Fruit fly (Drosophila melanogaster) whole organism, embryonic: ENCODE results near the gene CG3337.

Experiments used
- Aef1 ChIP-seq: fragments of 200-800 bp; sonication (Bioruptor generic); IDR thresholded peaks from 3 replicates; pipeline ENCODE4 v1.3.6; 2022; ENCODE audit warnings: missing biosample characterization, missing genetic modification characterization
- CG12659 ChIP-seq: fragments of 200-800 bp; sonication (Bioruptor generic); optimal IDR thresholded peaks from 3 replicates; lab custom pipeline; 2017; ENCODE audit warnings: mild to moderate bottlenecking, missing biosample characterization, missing genetic modification reagents, missing genetic modification characterization
- CG12769 ChIP-seq: fragments of 200-800 bp; sonication (Bioruptor generic); optimal IDR thresholded peaks from 2 replicates; lab custom pipeline; 2019; ENCODE audit warnings: missing biosample characterization, mild to moderate bottlenecking, missing genetic modification characterization, moderate library complexity
- CG12942 ChIP-seq: fragments of 200-800 bp; sonication (Bioruptor generic); optimal IDR thresholded peaks from 3 replicates; lab custom pipeline; 2016; ENCODE audit warnings: missing biosample characterization, missing genetic modification characterization
- CG14014 ChIP-seq: fragments of 200-800 bp; sonication (Bioruptor generic); IDR thresholded peaks from 2 replicates; pipeline ENCODE4 v1.3.6; 2022; ENCODE audit warnings: missing biosample characterization, missing genetic modification characterization
- CG18476 ChIP-seq: fragments of 200-800 bp; sonication (Bioruptor generic); optimal IDR thresholded peaks from 2 replicates; lab custom pipeline; 2016; ENCODE audit warnings: missing biosample characterization, mild to moderate bottlenecking, missing genetic modification characterization
- CG2120 ChIP-seq: fragments of 200-800 bp; sonication (Bioruptor generic); optimal IDR thresholded peaks from 3 replicates; lab custom pipeline; 2016; ENCODE audit warnings: missing biosample characterization, missing genetic modification characterization
- CG30403 ChIP-seq: fragments of 200-800 bp; sonication (Bioruptor generic); optimal IDR thresholded peaks from 3 replicates; lab custom pipeline; 2016; ENCODE audit warnings: missing biosample characterization, missing genetic modification characterization
- CG30431 ChIP-seq: fragments of 200-800 bp; sonication (Bioruptor generic); optimal IDR thresholded peaks from 2 replicates; lab custom pipeline; 2017; ENCODE audit warnings: missing biosample characterization, missing genetic modification characterization
- CG33213 ChIP-seq: fragments of 200-800 bp; sonication (Bioruptor generic); optimal IDR thresholded peaks from 3 replicates; lab custom pipeline; 2016; ENCODE audit warnings: missing biosample characterization, missing genetic modification characterization
- CG34224 ChIP-seq: fragments of 200-800 bp; sonication (Bioruptor generic); IDR thresholded peaks from 3 replicates; pipeline ENCODE4 v1.3.6; 2022; ENCODE audit warnings: missing biosample characterization, missing genetic modification characterization; ENCODE audit not compliant: partially characterized antibody
- CG3847 ChIP-seq: fragments of 200-800 bp; sonication (Bioruptor generic); IDR thresholded peaks from 2 replicates; pipeline ENCODE4 v1.3.6; 2022; ENCODE audit warnings: missing biosample characterization, missing genetic modification characterization
- CG4820 ChIP-seq: fragments of 200-800 bp; sonication (Bioruptor generic); optimal IDR thresholded peaks from 3 replicates; lab custom pipeline; 2016; ENCODE audit warnings: missing biosample characterization, missing genetic modification characterization
- CG6854 ChIP-seq: fragments of 200-800 bp; sonication (Bioruptor generic); optimal IDR thresholded peaks from 3 replicates; lab custom pipeline; 2017; ENCODE audit warnings: missing biosample characterization, mild to moderate bottlenecking, missing genetic modification characterization
- CG8359 ChIP-seq: fragments of 200-800 bp; sonication (Bioruptor generic); optimal IDR thresholded peaks from 2 replicates; lab custom pipeline; 2017; ENCODE audit warnings: missing biosample characterization, mild to moderate bottlenecking, missing genetic modification characterization, borderline replicate concordance
- Dad ChIP-seq: fragments of 200-800 bp; sonication (Bioruptor generic); optimal IDR thresholded peaks from 3 replicates; lab custom pipeline; 2016; ENCODE audit warnings: missing biosample characterization, missing genetic modification characterization
- Deaf1 ChIP-seq: fragments of 200-800 bp; optimal IDR thresholded peaks from 3 replicates; lab custom pipeline; 2019; ENCODE audit warnings: missing biosample characterization, mild to moderate bottlenecking, missing genetic modification characterization, moderate library complexity
- Dfd ChIP-seq, 2 experiments: fragments of >200 bp; optimal IDR thresholded peaks; 2 replicates each; lab custom pipeline; 2017; ENCODE audit warnings: missing biosample characterization in 2 of 2, missing genetic modification characterization in 2 of 2
- Dip2 ChIP-seq: fragments of 200-800 bp; sonication (Bioruptor generic); IDR thresholded peaks from 2 replicates; pipeline ENCODE4 v1.3.6; 2022; ENCODE audit warnings: missing biosample characterization, missing genetic modification characterization
- Fer1 ChIP-seq: fragments of 200-800 bp; sonication (Bioruptor generic); optimal IDR thresholded peaks from 2 replicates; lab custom pipeline; 2017; ENCODE audit warnings: missing biosample characterization, mild to moderate bottlenecking, missing genetic modification characterization
- Fer3 ChIP-seq: fragments of 200-800 bp; sonication (Bioruptor generic); optimal IDR thresholded peaks from 2 replicates; lab custom pipeline; 2018; ENCODE audit warnings: missing biosample characterization, mild to moderate bottlenecking, missing genetic modification characterization, moderate library complexity
- H2.0 ChIP-seq: fragments of 200-800 bp; sonication (Bioruptor generic); IDR thresholded peaks from 2 replicates; pipeline ENCODE4 v1.3.6; 2022; ENCODE audit warnings: missing biosample characterization, missing genetic modification characterization
- HLHmδ ChIP-seq: fragments of 200-800 bp; sonication (Bioruptor generic); optimal IDR thresholded peaks from 2 replicates; lab custom pipeline; 2018; ENCODE audit warnings: missing biosample characterization, mild to moderate bottlenecking, missing genetic modification characterization, moderate library complexity
- Hmx ChIP-seq: fragments of 200-800 bp; sonication (Bioruptor generic); optimal IDR thresholded peaks from 2 replicates; lab custom pipeline; 2016; ENCODE audit warnings: missing biosample characterization, missing genetic modification characterization
- NFAT ChIP-seq: fragments of 200-800 bp; sonication (Bioruptor generic); IDR thresholded peaks from 2 replicates; pipeline ENCODE4 v1.3.6; 2022; ENCODE audit warnings: missing biosample characterization, missing genetic modification characterization
- Nf-YA ChIP-seq: fragments of 200-800 bp; sonication (Bioruptor generic); IDR thresholded peaks from 2 replicates; pipeline ENCODE4 v1.3.6; 2022; ENCODE audit warnings: missing biosample characterization, missing genetic modification characterization
- Pdp1 ChIP-seq, 2 experiments: fragments of 200-800 bp; sonication (Bioruptor generic); optimal IDR thresholded peaks; 3 replicates each; lab custom pipeline; 2016; ENCODE audit warnings: missing biosample characterization in 2 of 2, missing genetic modification characterization in 2 of 2, mild to moderate bottlenecking in 1 of 2, moderate library complexity in 1 of 2
- Sox102F ChIP-seq: fragments of 200-800 bp; sonication (Bioruptor generic); optimal IDR thresholded peaks from 2 replicates; lab custom pipeline; 2018; ENCODE audit warnings: missing biosample characterization, mild to moderate bottlenecking, missing genetic modification characterization, moderate library complexity
- Sry-δ ChIP-seq: fragments of 200-800 bp; sonication (Bioruptor generic); optimal IDR thresholded peaks from 2 replicates; lab custom pipeline; 2016; ENCODE audit warnings: missing biosample characterization, missing genetic modification characterization
- ato ChIP-seq: fragments of 200-800 bp; sonication (Bioruptor generic); IDR thresholded peaks from 2 replicates; pipeline ENCODE4 v1.3.6; 2022; ENCODE audit warnings: missing biosample characterization, missing genetic modification characterization; ENCODE audit not compliant: partially characterized antibody
- danr ChIP-seq: fragments of 200-800 bp; sonication (Bioruptor generic); IDR thresholded peaks from 2 replicates; pipeline ENCODE4 v1.3.6; 2022; ENCODE audit warnings: missing biosample characterization, missing genetic modification characterization
- dmrt99B ChIP-seq: fragments of 200-800 bp; sonication (Bioruptor generic); optimal IDR thresholded peaks from 2 replicates; lab custom pipeline; 2018; ENCODE audit warnings: missing biosample characterization, mild to moderate bottlenecking, missing genetic modification characterization, moderate library complexity
- dpn ChIP-seq, 2 experiments: fragments of 200-800 bp; sonication (Bioruptor generic); optimal IDR thresholded peaks; 3 replicates each; lab custom pipeline; 2016; ENCODE audit warnings: missing biosample characterization in 2 of 2, missing genetic modification characterization in 2 of 2
- esg ChIP-seq: fragments of 200-800 bp; sonication (Bioruptor generic); conservative IDR thresholded peaks from 2 replicates; pipeline ENCODE4 v1.3.6; 2022; ENCODE audit warnings: missing biosample characterization, missing genetic modification characterization
- fd3F ChIP-seq: fragments of 200-800 bp; sonication (Bioruptor generic); optimal IDR thresholded peaks from 2 replicates; lab custom pipeline; 2018; ENCODE audit warnings: missing biosample characterization, mild to moderate bottlenecking, missing genetic modification characterization, moderate library complexity
- gcm ChIP-seq: fragments of 200-800 bp; sonication (Bioruptor generic); optimal IDR thresholded peaks from 2 replicates; lab custom pipeline; 2019; ENCODE audit warnings: missing biosample characterization, mild to moderate bottlenecking, missing genetic modification characterization, moderate library complexity
- grau ChIP-seq: fragments of 200-800 bp; optimal IDR thresholded peaks from 3 replicates; lab custom pipeline; 2019; ENCODE audit warnings: missing biosample characterization, mild to moderate bottlenecking, missing genetic modification characterization, moderate library complexity
- gt ChIP-seq: fragments of 200-800 bp; sonication (Bioruptor generic); IDR thresholded peaks from 2 replicates; pipeline ENCODE4 v1.3.6; 2022; ENCODE audit warnings: missing biosample characterization, missing genetic modification characterization
- ind ChIP-seq: fragments of 200-800 bp; sonication (Bioruptor generic); optimal IDR thresholded peaks from 3 replicates; lab custom pipeline; 2016; ENCODE audit warnings: missing biosample characterization, missing genetic modification characterization
- knrl ChIP-seq: fragments of 200-800 bp; sonication (Bioruptor generic); IDR thresholded peaks from 3 replicates; pipeline ENCODE4 v1.3.6; 2022; ENCODE audit warnings: missing biosample characterization, missing genetic modification characterization; ENCODE audit not compliant: partially characterized antibody
- odd ChIP-seq: fragments of 200-800 bp; sonication (Bioruptor generic); optimal IDR thresholded peaks from 2 replicates; lab custom pipeline; 2017; ENCODE audit warnings: missing biosample characterization, mild to moderate bottlenecking, missing genetic modification characterization
- org-1 ChIP-seq: fragments of 200-800 bp; sonication (Bioruptor generic); optimal IDR thresholded peaks from 2 replicates; lab custom pipeline; 2017; ENCODE audit warnings: missing biosample characterization, missing genetic modification characterization
- peb ChIP-seq: fragments of 200-800 bp; sonication (Bioruptor generic); IDR thresholded peaks from 2 replicates; pipeline ENCODE4 v1.3.6; 2022; ENCODE audit warnings: missing biosample characterization, missing genetic modification characterization
- shn ChIP-seq: fragments of 200-800 bp; sonication (Bioruptor generic); optimal IDR thresholded peaks from 3 replicates; lab custom pipeline; 2016; ENCODE audit warnings: missing biosample characterization, missing genetic modification characterization
- trh ChIP-seq: fragments of 200-800 bp; sonication (Bioruptor generic); optimal IDR thresholded peaks from 2 replicates; lab custom pipeline; 2016; ENCODE audit warnings: missing biosample characterization, missing genetic modification characterization
- twi ChIP-seq: fragments of 200-800 bp; optimal IDR thresholded peaks from 2 replicates; lab custom pipeline; 2019; ENCODE audit warnings: missing biosample characterization, mild to moderate bottlenecking, missing genetic modification characterization, moderate library complexity
- wdn ChIP-seq: fragments of 200-800 bp; sonication (Bioruptor generic); IDR thresholded peaks from 2 replicates; pipeline ENCODE4 v1.3.6; 2022; ENCODE audit warnings: missing biosample characterization, missing genetic modification characterization
- zfh1 ChIP-seq: fragments of 200-800 bp; sonication (Bioruptor generic); IDR thresholded peaks from 3 replicates; pipeline ENCODE4 v1.3.6; 2022; ENCODE audit warnings: missing biosample characterization, missing genetic modification characterization
- zfh2 ChIP-seq: fragments of 200-800 bp; sonication (Bioruptor generic); optimal IDR thresholded peaks from 2 replicates; lab custom pipeline; 2016; ENCODE audit warnings: missing biosample characterization, missing genetic modification characterization

Gene CG3337

DNA sequence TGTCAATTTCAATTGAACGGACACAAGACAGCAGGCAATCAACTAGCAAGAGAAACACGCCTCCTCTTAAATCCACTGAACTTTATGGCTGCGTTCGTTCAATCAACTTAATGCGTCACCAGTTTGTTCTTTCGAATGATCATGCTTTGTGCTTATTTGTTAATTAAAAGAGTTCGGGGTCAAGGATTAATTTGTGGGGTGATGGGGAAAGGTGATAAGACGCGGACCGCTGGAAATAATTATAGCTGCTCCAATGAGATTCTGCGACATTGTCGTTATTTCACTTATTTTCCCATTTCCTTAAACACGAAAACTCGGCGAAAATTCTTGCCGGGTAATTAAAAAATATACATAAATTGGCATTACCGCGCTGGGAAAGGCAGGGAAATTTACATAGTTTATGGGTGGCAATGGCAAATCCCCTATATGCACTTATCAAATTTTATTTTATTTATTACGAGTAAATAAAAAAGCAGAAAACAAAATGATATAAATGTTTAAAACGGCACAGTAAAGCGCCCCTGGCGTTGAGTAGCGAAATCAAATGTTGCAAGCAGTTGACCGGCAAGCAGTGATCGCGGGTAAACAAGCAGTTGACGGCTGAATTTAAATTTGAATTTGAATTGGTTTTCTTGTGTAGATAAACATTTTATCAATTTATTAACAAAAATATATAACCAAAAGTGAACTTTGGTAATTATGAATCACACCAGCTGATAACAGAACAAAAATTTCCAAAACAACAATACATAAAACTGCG lies 38.8 kb downstream of the CG3337 start (continued):
- TF ChIP-seq Sry-δ (GFP tag; lab: Kevin White, UChicago) (peak; percentile 27), wdn (GFP tag; lab: Robert Waterston, UW) (peak; percentile 58), NFAT (GFP tag; lab: Robert Waterston, UW) (peak; percentile 87), org-1 (GFP tag; lab: Kevin White, UChicago) (peak; percentile 27), dpn (GFP tag; optimal IDR thresholded peaks at IDR 0.05; lab: Kevin White, UChicago) (peak; percentile 78 to 79), CG18476 (GFP tag; lab: Kevin White, UChicago) (peak; percentile 38), shn (GFP tag; lab: Kevin White, UChicago) (peak; percentile 83), CG30403 (GFP tag; lab: Kevin White, UChicago) (peak; percentile 65), CG12942 (GFP tag; lab: Kevin White, UChicago) (peak; percentile 40), esg (peak; percentile 27; the same call in 1 of the 2 replicates), CG34224 (GFP tag; lab: Robert Waterston, UW) (no peak), Pdp1 (GFP tag; optimal IDR thresholded peaks at IDR 0.05; lab: Kevin White, UChicago) (peak; percentile 68 to 71), Aef1 (GFP tag; lab: Robert Waterston, UW) (peak; percentile 63; the same call in 2 of the 3 replicates), H2.0 (peak; percentile 57; the same call in 1 of the 2 replicates), CG14014 (GFP tag; lab: Robert Waterston, UW) (peak; percentile 66), twi (tag; lab: Kevin White, UChicago) (peak; percentile 26), CG30431 (GFP tag; lab: Kevin White, UChicago) (peak; percentile 70), trh (GFP tag; lab: Kevin White, UChicago) (no peak), ato (0 out of 2 replicates have a peak, but pooled peaks have one; percentile 34), peb (GFP tag; lab: Robert Waterston, UW) (no peak), Deaf1 (tag; lab: Kevin White, UChicago) (no peak), ind (GFP tag; lab: Kevin White, UChicago) (peak; percentile 69), grau (tag; lab: Kevin White, UChicago) (peak; percentile 64), CG6854 (peak; percentile 24), gt (0 out of 2 replicates have a peak, but pooled peaks have one; percentile 45), CG33213 (GFP tag; lab: Kevin White, UChicago) (peak; percentile 86), CG3847 (GFP tag; lab: Robert Waterston, UW) (peak; percentile 70), gcm (GFP tag; lab: Kevin White, UChicago) (peak; percentile 25), dmrt99B (peak; percentile 62), Dad (peak; percentile 78), Hmx (GFP tag; lab: Kevin White, UChicago) (no peak), Fer1 (peak; percentile 73), CG12659 (peak; percentile 79), CG12769 (tag; lab: Kevin White, UChicago) (peak; percentile 66), zfh2 (peak; percentile 63), knrl (peak; percentile 70; the same call in 1 of the 3 replicates), fd3F (peak; percentile 4), CG4820 (peak; percentile 71), Dfd (GFP tag; optimal IDR thresholded peaks at IDR 0.05; lab: Kevin White, UChicago) (peak in 1 of 2 experiments; percentile 81), Fer3 (tag; lab: Kevin White, UChicago) (peak; percentile 55), HLHmδ (GFP tag; lab: Kevin White, UChicago) (peak; percentile 59), CG8359 (GFP tag; lab: Kevin White, UChicago) (peak; percentile 54), CG2120 (GFP tag; lab: Kevin White, UChicago) (peak; percentile 61), Dip2 (GFP tag; lab: Robert Waterston, UW) (no peak), danr (GFP tag; lab: Robert Waterston, UW) (0 out of 2 replicates have a peak, but pooled peaks have one; percentile 41), zfh1 (GFP tag; lab: Robert Waterston, UW) (peak; percentile 76), odd (GFP tag; lab: Kevin White, UChicago) (peak; percentile 65), Nf-YA (GFP tag; lab: Robert Waterston, UW) (0 out of 2 replicates have a peak, but pooled peaks have one; percentile 43), Sox102F (GFP tag; lab: Kevin White, UChicago) (peak; percentile 74)
